Worm (Caenorhabditis elegans): ENCODE results near the gene dcap-2.

ce11 chrIV:13505662-13506061, 16.0 kb downstream of the dcap-2 start, which contains the start of gene nlp-17:
- no peak for TF ChIP-seq ceh-22 (tag; optimal IDR thresholded peaks at IDR 0.05)
- no peak for TF ChIP-seq pqm-1 (tag; optimal IDR thresholded peaks at IDR 0.05)
- TF ChIP-seq ahr-1 (tag; optimal IDR thresholded peaks at IDR 0.05) = no peak
- no peak for TF ChIP-seq ets-4 (tag; optimal IDR thresholded peaks at IDR 0.05)
